Worm (Caenorhabditis elegans): ENCODE results near the gene grl-4.

Gene grl-4

ce11 chrIV:7313397-7313910 is 2.9 kb upstream of the grl-4 start, which contains the start of gene rps-8 (continued):
- TF ChIP-seq nfya-2 (GFP tag; IDR thresholded peaks at IDR 0.05) (no peak), nhr-179 (tag; optimal IDR thresholded peaks at IDR 0.05) (no peak), ztf-22 (GFP tag; optimal IDR thresholded peaks at IDR 0.05) (no peak), unc-62 (GFP tag; optimal IDR thresholded peaks at IDR 0.05) (no peak), F23B12.7 (tag; optimal IDR thresholded peaks at IDR 0.05; ENCODE audit: insufficient read depth) (no peak), snpc-3.4 (tag; optimal IDR thresholded peaks at IDR 0.05) (no peak), pha-4 (tag; optimal IDR thresholded peaks at IDR 0.05) (no peak), madf-6 (GFP tag; IDR thresholded peaks at IDR 0.05) (peak; percentile 15; the same call in 1 of the 2 replicates), D2030.7 (GFP tag; IDR thresholded peaks at IDR 0.05) (no peak), ceh-91 (GFP tag; IDR thresholded peaks at IDR 0.05) (no peak), F33H1.4 (GFP tag; IDR thresholded peaks at IDR 0.05) (peak; percentile 25; the same call in 1 of the 2 replicates), Y95B8A.8 (GFP tag; IDR thresholded peaks at IDR 0.05) (no peak), somi-1 (GFP tag; optimal IDR thresholded peaks at IDR 0.05) (no peak), F49E8.2 (tag; optimal IDR thresholded peaks at IDR 0.05; ENCODE audit: insufficient read depth) (no peak), Y79H2A.3 (GFP tag; conservative IDR thresholded peaks at IDR 0.05) (0 out of 2 replicates have a peak, but pooled peaks have one; percentile 15), him-1 (tag; optimal IDR thresholded peaks at IDR 0.05) (no peak), ceh-27 (GFP tag; optimal IDR thresholded peaks at IDR 0.05) (no peak), lin-35 (GFP tag; optimal IDR thresholded peaks at IDR 0.05) (no peak), egrh-3 (GFP tag; IDR thresholded peaks at IDR 0.05) (no peak), mes-4 (tag; optimal IDR thresholded peaks at IDR 0.05) (no peak), ztf-18 (tag; optimal IDR thresholded peaks at IDR 0.05) (no peak), mcd-1 (GFP tag; IDR thresholded peaks at IDR 0.05) (no peak), nhr-90 (tag; optimal IDR thresholded peaks at IDR 0.05) (no peak), attf-6 (GFP tag; IDR thresholded peaks at IDR 0.05) (0 out of 2 replicates have a peak, but pooled peaks have one; percentile 43), snpc-4 (GFP tag; optimal IDR thresholded peaks at IDR 0.05) (no peak), snpc-4 (tag; optimal IDR thresholded peaks at IDR 0.05) (no peak), lin-54 (GFP tag; optimal IDR thresholded peaks at IDR 0.05) (no peak), lsl-1 (GFP tag; optimal IDR thresholded peaks at IDR 0.05) (peak; percentile 30), dox-1 (GFP tag; IDR thresholded peaks at IDR 0.05) (peak; percentile 80), akir-1 (GFP tag; optimal IDR thresholded peaks at IDR 0.05) (no peak), let-607 (tag; optimal IDR thresholded peaks at IDR 0.05) (no peak), nhr-80 (tag; optimal IDR thresholded peaks at IDR 0.05) (no peak), ceh-40 (GFP tag; IDR thresholded peaks at IDR 0.05) (peak; percentile 62; the same call in 1 of the 2 replicates), F55B11.4 (tag; optimal IDR thresholded peaks at IDR 0.05; ENCODE audit: borderline replicate concordance, insufficient read depth) (no peak), zim-3 (tag; optimal IDR thresholded peaks at IDR 0.05) (no peak), ceh-58 (GFP tag; IDR thresholded peaks at IDR 0.05) (no peak), madf-8 (GFP tag; conservative IDR thresholded peaks at IDR 0.05) (no peak), T07F8.4 (tag; optimal IDR thresholded peaks at IDR 0.05) (no peak), C17E4.6 (GFP tag; IDR thresholded peaks at IDR 0.05) (no peak), F57A8.1 (GFP tag; optimal IDR thresholded peaks at IDR 0.05) (no peak), snpc-1.3 (tag; optimal IDR thresholded peaks at IDR 0.05; ENCODE audit: insufficient read depth) (no peak), egl-18 (GFP tag; IDR thresholded peaks at IDR 0.05) (0 out of 2 replicates have a peak, but pooled peaks have one; percentile 21)
